Worm (Caenorhabditis elegans) whole organism, L1 larva: ENCODE data around the gene fbxl-1.

Experiments
- Y116A8C.19 ChIP-seq: sonication (generic microtip); optimal IDR thresholded peaks from 2 replicates; lab custom pipeline; 2016; ENCODE audit warnings: missing compliant biosample characterization, missing genetic modification characterization, borderline replicate concordance
- aha-1 ChIP-seq: fragments of 150-350 bp; optimal IDR thresholded peaks from 2 replicates; lab custom pipeline; 2014; ENCODE audit warnings: missing biosample characterization, missing genetic modification characterization
- alr-1 ChIP-seq: fragments of 200-800 bp; sonication (Bioruptor generic); optimal IDR thresholded peaks from 2 replicates; lab custom pipeline; 2018; ENCODE audit warnings: borderline replicate concordance, mild to moderate bottlenecking, missing genetic modification characterization, missing compliant biosample characterization
- ama-1 ChIP-seq: fragments of 150-350 bp; optimal IDR thresholded peaks from 2 replicates; lab custom pipeline; 2014
- ceh-63 ChIP-seq: fragments of 200-800 bp; sonication (Bioruptor generic); optimal IDR thresholded peaks from 2 replicates; lab custom pipeline; 2018; ENCODE audit warnings: mild to moderate bottlenecking, missing genetic modification characterization, missing compliant biosample characterization
- ceh-8 ChIP-seq: fragments of 200-800 bp; sonication (Bioruptor generic); optimal IDR thresholded peaks from 2 replicates; lab custom pipeline; 2018; ENCODE audit warnings: mild to moderate bottlenecking, missing genetic modification characterization, moderate library complexity, missing compliant biosample characterization
- ceh-82 ChIP-seq, 3 experiments: fragments of 150-350 bp in 1 of 3; sonication (generic microtip) in 2 of 3; optimal IDR thresholded peaks; 2 replicates each; lab custom pipeline; 2014 to 2017; ENCODE audit warnings: missing biosample characterization in 3 of 3, missing genetic modification characterization in 3 of 3
- ceh-88 ChIP-seq: fragments of 200-800 bp; sonication (Bioruptor generic); IDR thresholded peaks from 2 replicates; pipeline ENCODE4 v1.3.6; 2022; ENCODE audit warnings: missing genetic modification characterization, missing compliant biosample characterization
- ceh-90 ChIP-seq: sonication (generic microtip); optimal IDR thresholded peaks from 2 replicates; lab custom pipeline; 2016; ENCODE audit warnings: missing genetic modification characterization, missing compliant biosample characterization
- fkh-10 ChIP-seq: sonication (generic microtip); optimal IDR thresholded peaks from 2 replicates; lab custom pipeline; 2017; ENCODE audit warnings: missing biosample characterization, missing genetic modification reagents, missing genetic modification characterization
- fkh-4 ChIP-seq: sonication (generic microtip); optimal IDR thresholded peaks from 2 replicates; lab custom pipeline; 2016; ENCODE audit warnings: missing compliant biosample characterization, missing genetic modification characterization, borderline replicate concordance
- fos-1 ChIP-seq: fragments of 150-350 bp; optimal IDR thresholded peaks from 2 replicates; lab custom pipeline; 2014; ENCODE audit warnings: missing biosample characterization, missing genetic modification characterization
- hlh-17 ChIP-seq: fragments of 200-800 bp; sonication (Bioruptor generic); optimal IDR thresholded peaks from 2 replicates; lab custom pipeline; 2018; ENCODE audit warnings: missing genetic modification characterization, mild to moderate bottlenecking, missing compliant biosample characterization, moderate library complexity, borderline replicate concordance
- irx-1 ChIP-seq: sonication (generic microtip); optimal IDR thresholded peaks from 2 replicates; lab custom pipeline; 2016; ENCODE audit warnings: missing genetic modification characterization, missing compliant biosample characterization
- isw-1 ChIP-seq: fragments of 200-800 bp; sonication (Bioruptor generic); IDR thresholded peaks from 2 replicates; pipeline ENCODE4 v1.3.6; 2022; ENCODE audit warnings: missing genetic modification characterization, missing compliant biosample characterization
- jun-1 ChIP-seq: fragments of 150-350 bp; optimal IDR thresholded peaks from 2 replicates; lab custom pipeline; 2014; ENCODE audit warnings: missing biosample characterization, missing genetic modification reagents, missing genetic modification characterization
- lin-14 ChIP-seq: fragments of 200-800 bp; sonication (Bioruptor generic); optimal IDR thresholded peaks from 2 replicates; lab custom pipeline; 2018; ENCODE audit warnings: mild to moderate bottlenecking, missing genetic modification characterization, moderate library complexity, missing compliant biosample characterization
- mep-1 ChIP-seq: fragments of 150-350 bp; optimal IDR thresholded peaks from 2 replicates; lab custom pipeline; 2014; ENCODE audit warnings: missing biosample characterization, missing genetic modification characterization
- nhr-11 ChIP-seq: fragments of 150-350 bp; optimal IDR thresholded peaks from 2 replicates; lab custom pipeline; 2014; ENCODE audit warnings: missing biosample characterization, missing genetic modification characterization
- nhr-12 ChIP-seq: sonication (generic microtip); optimal IDR thresholded peaks from 2 replicates; lab custom pipeline; 2017; ENCODE audit warnings: missing biosample characterization, missing genetic modification characterization
- nhr-237 ChIP-seq: fragments of 150-350 bp; optimal IDR thresholded peaks from 2 replicates; lab custom pipeline; 2014; ENCODE audit warnings: missing biosample characterization, missing genetic modification characterization
- nhr-28 ChIP-seq: fragments of 150-350 bp; optimal IDR thresholded peaks from 2 replicates; lab custom pipeline; 2014; ENCODE audit warnings: missing biosample characterization, missing genetic modification characterization
- nhr-71 ChIP-seq: sonication (generic microtip); optimal IDR thresholded peaks from 2 replicates; lab custom pipeline; 2016; ENCODE audit warnings: mild to moderate bottlenecking, missing genetic modification characterization, moderate library complexity, missing compliant biosample characterization
- nhr-76 ChIP-seq: sonication (generic microtip); optimal IDR thresholded peaks from 2 replicates; lab custom pipeline; 2017; ENCODE audit warnings: missing biosample characterization, missing genetic modification characterization
- nhr-84 ChIP-seq: sonication (generic microtip); optimal IDR thresholded peaks from 2 replicates; lab custom pipeline; 2017; ENCODE audit warnings: missing biosample characterization, missing genetic modification characterization
- nhr-90 ChIP-seq: sonication (generic microtip); optimal IDR thresholded peaks from 2 replicates; lab custom pipeline; 2016; ENCODE audit warnings: mild to moderate bottlenecking, missing genetic modification characterization, missing compliant biosample characterization; ENCODE audit not compliant: poor library complexity
- pax-3 ChIP-seq: fragments of 200-800 bp; sonication (Bioruptor generic); optimal IDR thresholded peaks from 2 replicates; lab custom pipeline; 2018; ENCODE audit warnings: mild to moderate bottlenecking, missing genetic modification characterization, moderate library complexity, missing compliant biosample characterization
- pqm-1 ChIP-seq: sonication (generic microtip); optimal IDR thresholded peaks from 3 replicates; lab custom pipeline; 2017; ENCODE audit warnings: missing biosample characterization, missing genetic modification characterization
- skn-1 ChIP-seq: fragments of 150-350 bp; optimal IDR thresholded peaks from 2 replicates; lab custom pipeline; 2014; ENCODE audit warnings: missing biosample characterization, missing genetic modification characterization
- snu-23 ChIP-seq: sonication (generic microtip); optimal IDR thresholded peaks from 2 replicates; lab custom pipeline; 2016; ENCODE audit warnings: missing genetic modification characterization, missing compliant biosample characterization
- sox-4 ChIP-seq: sonication (generic microtip); optimal IDR thresholded peaks from 2 replicates; lab custom pipeline; 2016; ENCODE audit warnings: missing genetic modification characterization, missing compliant biosample characterization
- tlp-1 ChIP-seq: fragments of 150-350 bp; optimal IDR thresholded peaks from 2 replicates; lab custom pipeline; 2014; ENCODE audit warnings: missing biosample characterization, missing genetic modification characterization
- unc-130 ChIP-seq: fragments of 150-350 bp; optimal IDR thresholded peaks from 2 replicates; lab custom pipeline; 2017; ENCODE audit warnings: missing biosample characterization, missing genetic modification characterization, inconsistent platforms
- unc-62 ChIP-seq: fragments of 150-350 bp; optimal IDR thresholded peaks from 2 replicates; lab custom pipeline; 2014; ENCODE audit warnings: missing biosample characterization, missing genetic modification reagents, missing genetic modification characterization
- unc-98 ChIP-seq: fragments of 200-800 bp; sonication (Bioruptor generic); IDR thresholded peaks from 2 replicates; pipeline ENCODE4 v1.3.6; 2022; ENCODE audit warnings: missing genetic modification characterization, missing compliant biosample characterization
- xbp-1 ChIP-seq: sonication (generic microtip); optimal IDR thresholded peaks from 2 replicates; lab custom pipeline; 2016; ENCODE audit warnings: missing genetic modification characterization, missing compliant biosample characterization

fbxl-1 gene

ce11 chrIII:8271676-8272225, 44.1 kb downstream of the fbxl-1 start, which contains the start of the genes mps-4 and F09G8.10:
Gene mps-4 (minus strand): TSS chrIII:8271776.
Gene F09G8.10 (minus strand): TSS chrIII:8272175.
- TF ChIP-seq ceh-63 (GFP tag; lab: Kevin White, UChicago) = no peak

- no peak for TF ChIP-seq isw-1 (GFP tag; lab: Robert Waterston, UW)
Measured at ce11 chrIII:8275871-8276270, 48.2 kb downstream of the fbxl-1 start, which contains the start of gene clec-160. Gene clec-160 (minus strand): TSS chrIII:8275971.

ce11 chrIII:8278801-8279200, 51.2 kb downstream of the fbxl-1 start, which contains the start of gene mig-10:
Gene mig-10 (plus strand): TSS chrIII:8279101.
- TF ChIP-seq isw-1 (GFP tag; lab: Robert Waterston, UW) = no peak
- TF ChIP-seq pqm-1 (tag; lab: Kevin White, UChicago) = no peak
- no peak for TF ChIP-seq nhr-71 (tag; lab: Kevin White, UChicago)
- no peak for TF ChIP-seq lin-14 (GFP tag; lab: Kevin White, UChicago)
- no peak for TF ChIP-seq ceh-88 (GFP tag; lab: Robert Waterston, UW)
- TF ChIP-seq pax-3 (tag; lab: Kevin White, UChicago) = no peak
- no peak for TF ChIP-seq alr-1
- no peak for TF ChIP-seq unc-98
- no peak for TF ChIP-seq xbp-1

ce11 chrIII:8279567-8279966, 51.9 kb downstream of the fbxl-1 start:
- TF ChIP-seq aha-1 (no peak), nhr-84 (tag; lab: Kevin White, UChicago) (no peak), nhr-76 (no peak), isw-1 (GFP tag; lab: Robert Waterston, UW) (no peak), hlh-17 (GFP tag; lab: Kevin White, UChicago) (no peak), fkh-10 (GFP tag; lab: Kevin White, UChicago) (no peak), nhr-11 (no peak), ceh-82 (tag; optimal IDR thresholded peaks at IDR 0.05; lab: Kevin White, UChicago) (no peak), sox-4 (tag; lab: Kevin White, UChicago) (no peak), unc-62 (no peak), Y116A8C.19 (tag; lab: Kevin White, UChicago) (no peak), snu-23 (GFP tag; lab: Kevin White, UChicago) (no peak), nhr-237 (no peak), nhr-28 (tag; lab: Kevin White, UChicago) (no peak), ceh-63 (GFP tag; lab: Kevin White, UChicago) (no peak)

- TF ChIP-seq unc-130 (tag; lab: Kevin White, UChicago) (no peak), nhr-12 (tag; lab: Kevin White, UChicago) (no peak), ceh-90 (tag; lab: Kevin White, UChicago) (no peak), nhr-90 (tag; lab: Kevin White, UChicago) (no peak), fkh-4 (tag; lab: Kevin White, UChicago) (no peak), nhr-237 (no peak), jun-1 (tag; lab: Kevin White, UChicago) (no peak), ceh-8 (GFP tag; lab: Kevin White, UChicago) (no peak), skn-1 (no peak), mep-1 (tag; lab: Kevin White, UChicago) (no peak), fos-1 (tag; lab: Kevin White, UChicago) (no peak), ama-1 (lab: Kevin White, UChicago) (no peak), pax-3 (tag; lab: Kevin White, UChicago) (no peak), pqm-1 (tag; lab: Kevin White, UChicago) (no peak), irx-1 (tag; lab: Kevin White, UChicago) (no peak), ceh-88 (GFP tag; lab: Robert Waterston, UW) (no peak), tlp-1 (no peak), ceh-82 (tag; optimal IDR thresholded peaks at IDR 0.05; lab: Kevin White, UChicago) (no peak)
Measured at ce11 chrIII:8280352-8280751, 52.7 kb downstream of the fbxl-1 start.
